Worm (Caenorhabditis elegans) whole organism, L4 larva: ENCODE data around the gene F35C11.7.
A peak's percentile ranks its signal among the peaks of the same experiment; 100 is the strongest.

ENCODE experiments used
- D1046.2 ChIP-seq: fragments of 200-800 bp; sonication (Bioruptor generic); IDR thresholded peaks from 2 replicates; pipeline ENCODE4 v1.3.6; 2022; ENCODE audit warnings: missing genetic modification characterization, missing compliant biosample characterization
- F49E8.2 ChIP-seq: sonication (generic microtip); optimal IDR thresholded peaks from 2 replicates; lab custom pipeline; 2016; ENCODE audit warnings: missing compliant biosample characterization, mild to moderate bottlenecking, missing genetic modification characterization, borderline replicate concordance
- T26A8.4 ChIP-seq: fragments of 200-800 bp; sonication (Bioruptor generic); IDR thresholded peaks from 2 replicates; pipeline ENCODE4 v1.3.6; 2022; ENCODE audit warnings: missing genetic modification characterization, missing compliant biosample characterization
- Y75B8A.6 ChIP-seq: fragments of 200-800 bp; sonication (Bioruptor generic); IDR thresholded peaks from 2 replicates; pipeline ENCODE4 v1.3.6; 2022; ENCODE audit warnings: missing genetic modification reagents, missing genetic modification characterization, missing compliant biosample characterization
- ZK337.2 ChIP-seq: fragments of 200-800 bp; sonication (Bioruptor generic); IDR thresholded peaks from 2 replicates; pipeline ENCODE4 v1.3.6; 2022; ENCODE audit warnings: missing genetic modification reagents, missing genetic modification characterization, missing compliant biosample characterization
- arid-1 ChIP-seq: fragments of 200-800 bp; sonication (Bioruptor generic); conservative IDR thresholded peaks from 2 replicates; pipeline ENCODE4 v1.3.6; 2022; ENCODE audit warnings: missing genetic modification reagents, missing genetic modification characterization, missing compliant biosample characterization
- ceh-32 ChIP-seq: sonication (generic microtip); optimal IDR thresholded peaks from 2 replicates; lab custom pipeline; 2016; ENCODE audit warnings: mild to moderate bottlenecking, missing genetic modification characterization, missing compliant biosample characterization; ENCODE audit not compliant: poor library complexity
- ces-1 ChIP-seq: fragments of 150-350 bp; sonication (generic microtip); optimal IDR thresholded peaks from 4 replicates; lab custom pipeline; 2014; ENCODE audit warnings: missing biosample characterization, missing genetic modification reagents, missing genetic modification characterization
- cey-2 ChIP-seq: sonication (generic microtip); optimal IDR thresholded peaks from 3 replicates; lab custom pipeline; 2017; ENCODE audit warnings: missing genetic modification characterization, mild to moderate bottlenecking, missing compliant biosample characterization, antibody characterized with exemption, borderline replicate concordance; ENCODE audit not compliant: insufficient read depth
- daf-12 ChIP-seq: fragments of 150-350 bp; optimal IDR thresholded peaks from 2 replicates; lab custom pipeline; 2014; ENCODE audit warnings: missing biosample characterization, missing genetic modification reagents, missing genetic modification characterization
- daf-19 ChIP-seq: fragments of 200-800 bp; sonication (Bioruptor generic); conservative IDR thresholded peaks from 2 replicates; pipeline ENCODE4 v1.3.6; 2022; ENCODE audit warnings: missing genetic modification characterization, missing compliant biosample characterization
- dmd-6 ChIP-seq: fragments of 200-800 bp; sonication (Bioruptor generic); IDR thresholded peaks from 2 replicates; pipeline ENCODE4 v1.3.6; 2022; ENCODE audit warnings: missing genetic modification reagents, missing genetic modification characterization, missing compliant biosample characterization
- egl-43 ChIP-seq: fragments of 200-800 bp; sonication (Bioruptor generic); IDR thresholded peaks from 2 replicates; pipeline ENCODE4 v1.3.6; 2022; ENCODE audit warnings: missing genetic modification reagents, missing genetic modification characterization, missing compliant biosample characterization
- hif-1 ChIP-seq, 2 experiments: sonication (generic microtip); optimal IDR thresholded peaks; 2 replicates each; lab custom pipeline; 2016 to 2017; ENCODE audit warnings: missing compliant biosample characterization in 2 of 2, missing genetic modification characterization in 2 of 2, missing genetic modification reagents in 2 of 2, missing genotype in 2 of 2, mild to moderate bottlenecking in 1 of 2
- hlh-11 ChIP-seq: fragments of 200-800 bp; sonication (Bioruptor generic); optimal IDR thresholded peaks from 2 replicates; lab custom pipeline; 2018; ENCODE audit warnings: mild to moderate bottlenecking, missing genetic modification characterization, missing compliant biosample characterization
- hlh-30 ChIP-seq: sonication (generic microtip); optimal IDR thresholded peaks from 2 replicates; lab custom pipeline; 2017; ENCODE audit warnings: antibody characterized with exemption, mild to moderate bottlenecking, missing genetic modification characterization, missing compliant biosample characterization; ENCODE audit not compliant: insufficient read depth
- hmg-1.1 ChIP-seq: fragments of 200-800 bp; sonication (Bioruptor generic); IDR thresholded peaks from 2 replicates; pipeline ENCODE4 v1.3.6; 2022; ENCODE audit warnings: missing genetic modification reagents, missing genetic modification characterization, missing compliant biosample characterization
- jun-1 ChIP-seq: fragments of 150-350 bp; optimal IDR thresholded peaks from 2 replicates; lab custom pipeline; 2014; ENCODE audit warnings: missing biosample characterization, missing genetic modification reagents, missing genetic modification characterization
- lin-1 ChIP-seq: fragments of 200-800 bp; sonication (Bioruptor generic); IDR thresholded peaks from 2 replicates; pipeline ENCODE4 v1.3.6; 2022; ENCODE audit warnings: missing genetic modification reagents, missing genetic modification characterization, missing compliant biosample characterization
- lin-38 ChIP-seq: fragments of 200-800 bp; sonication (Bioruptor generic); IDR thresholded peaks from 2 replicates; pipeline ENCODE4 v1.3.6; 2022; ENCODE audit warnings: missing genetic modification reagents, missing genetic modification characterization, missing compliant biosample characterization
- lin-39 ChIP-seq: fragments of 150-350 bp; optimal IDR thresholded peaks from 2 replicates; lab custom pipeline; 2014; ENCODE audit warnings: missing biosample characterization, missing genetic modification reagents, missing genetic modification characterization
- lsy-2 ChIP-seq, 2 experiments: fragments of 150-350 bp in 1 of 2; sonication (generic microtip) in 1 of 2; optimal IDR thresholded peaks; 2 replicates each; lab custom pipeline; 2014 to 2017; ENCODE audit warnings: missing biosample characterization in 2 of 2, missing genetic modification characterization in 2 of 2
- mdl-1 ChIP-seq, 2 experiments: fragments of 150-350 bp in 1 of 2; sonication (generic microtip) in 1 of 2; optimal IDR thresholded peaks; 2 replicates each; lab custom pipeline; 2014 to 2017; ENCODE audit warnings: missing biosample characterization in 2 of 2, missing genetic modification characterization in 2 of 2
- mdt-29 ChIP-seq: fragments of 200-800 bp; sonication (Bioruptor generic); IDR thresholded peaks from 2 replicates; pipeline ENCODE4 v1.3.6; 2022; ENCODE audit warnings: missing genetic modification reagents, missing genetic modification characterization, missing compliant biosample characterization
- mxl-3 ChIP-seq: fragments of 200-800 bp; sonication (Bioruptor generic); optimal IDR thresholded peaks from 2 replicates; lab custom pipeline; 2018; ENCODE audit warnings: mild to moderate bottlenecking, missing genetic modification characterization, missing compliant biosample characterization
- nhr-25 ChIP-seq: sonication (generic microtip); optimal IDR thresholded peaks from 2 replicates; lab custom pipeline; 2017; ENCODE audit warnings: missing genetic modification characterization, mild to moderate bottlenecking, missing compliant biosample characterization, antibody characterized with exemption, moderate library complexity, borderline replicate concordance; ENCODE audit not compliant: insufficient read depth
- nhr-28 ChIP-seq: fragments of 150-350 bp; optimal IDR thresholded peaks from 2 replicates; lab custom pipeline; 2014; ENCODE audit warnings: missing biosample characterization, missing genetic modification characterization
- nhr-41 ChIP-seq: fragments of 200-800 bp; sonication (Bioruptor generic); IDR thresholded peaks from 2 replicates; pipeline ENCODE4 v1.3.6; 2022; ENCODE audit warnings: missing genetic modification reagents, missing genetic modification characterization, missing compliant biosample characterization
- nhr-42 ChIP-seq: fragments of 200-800 bp; sonication (Bioruptor generic); IDR thresholded peaks from 2 replicates; pipeline ENCODE4 v1.3.6; 2022; ENCODE audit warnings: missing genetic modification characterization, missing compliant biosample characterization
- nhr-76 ChIP-seq: fragments of 150-350 bp; optimal IDR thresholded peaks from 2 replicates; lab custom pipeline; 2014; ENCODE audit warnings: missing biosample characterization, missing genetic modification characterization
- nhr-77 ChIP-seq: fragments of 150-350 bp; optimal IDR thresholded peaks from 2 replicates; lab custom pipeline; 2014; ENCODE audit warnings: missing biosample characterization, missing genetic modification characterization
- pqm-1 ChIP-seq: sonication (generic microtip); optimal IDR thresholded peaks from 2 replicates; lab custom pipeline; 2017; ENCODE audit warnings: missing biosample characterization, missing genetic modification characterization
- rbr-2 ChIP-seq: sonication (generic microtip); optimal IDR thresholded peaks from 2 replicates; lab custom pipeline; 2016; ENCODE audit warnings: missing genotype, missing genetic modification characterization, missing compliant biosample characterization
- saeg-2 ChIP-seq: fragments of 200-800 bp; sonication (Bioruptor generic); IDR thresholded peaks from 2 replicates; pipeline ENCODE4 v1.3.6; 2022; ENCODE audit warnings: missing genetic modification reagents, missing genetic modification characterization, missing compliant biosample characterization
- skn-1 ChIP-seq: fragments of 150-350 bp; optimal IDR thresholded peaks from 2 replicates; lab custom pipeline; 2014; ENCODE audit warnings: missing biosample characterization, missing genetic modification characterization
- snpc-1.2 ChIP-seq: fragments of 200-800 bp; sonication (Bioruptor generic); IDR thresholded peaks from 2 replicates; pipeline ENCODE4 v1.3.6; 2022; ENCODE audit warnings: missing genetic modification reagents, missing genetic modification characterization, missing compliant biosample characterization
- tra-1 ChIP-seq: fragments of 200-800 bp; sonication (Bioruptor generic); IDR thresholded peaks from 2 replicates; pipeline ENCODE4 v1.3.6; 2022; ENCODE audit warnings: missing genetic modification reagents, missing genetic modification characterization, missing compliant biosample characterization
- unc-130 ChIP-seq: sonication (generic microtip); optimal IDR thresholded peaks from 2 replicates; lab custom pipeline; 2016; ENCODE audit warnings: missing genetic modification reagents, missing genetic modification characterization, missing compliant biosample characterization
- ztf-7 ChIP-seq: fragments of 150-350 bp; optimal IDR thresholded peaks from 2 replicates; lab custom pipeline; 2014; ENCODE audit warnings: missing biosample characterization, missing genetic modification characterization

Gene F35C11.7

ce11 chrII:8264619-8265018 is 8.5 kb downstream of the F35C11.7 start, which contains the start of gene srdh-1:
TSS of gene srdh-1 (plus strand) at chrII:8264661.
- TF ChIP-seq mxl-3 (GFP tag; lab: Kevin White, UChicago) (peak; percentile 50), hlh-11 (tag; lab: Kevin White, UChicago) (peak; percentile 21), ceh-32 (no peak), mdl-1 (tag; optimal IDR thresholded peaks at IDR 0.05; lab: Kevin White, UChicago) (peak in 1 of 2 experiments; percentile 21), dmd-6 (peak; percentile 35; the same call in 1 of the 2 replicates), tra-1 (GFP tag; lab: Robert Waterston, UW) (0 out of 2 replicates have a peak, but pooled peaks have one; percentile 16), hmg-1.1 (GFP tag; lab: Robert Waterston, UW) (no peak), nhr-28 (tag; lab: Kevin White, UChicago) (peak; percentile 2)
- TF ChIP-seq, all 104 proteins: peak for 6

ce11 chrII:8266559-8266958 is 10.4 kb downstream of the F35C11.7 start:
- peak; percentile 35 for TF ChIP-seq hlh-11 (tag; lab: Kevin White, UChicago)
- TF ChIP-seq ztf-7 (tag; lab: Kevin White, UChicago), result no peak
- TF ChIP-seq lin-1, result peak; percentile 18; the same call in 1 of the 2 replicates
- no peak for TF ChIP-seq tra-1 (GFP tag; lab: Robert Waterston, UW)
- no peak for TF ChIP-seq lin-39 (tag; lab: Kevin White, UChicago)
- peak; percentile 89 for TF ChIP-seq pqm-1 (tag; lab: Kevin White, UChicago)
- no peak for TF ChIP-seq cey-2 (tag; lab: Kevin White, UChicago)
- no peak for TF ChIP-seq ces-1 (GFP tag; lab: Kevin White, UChicago)
- TF ChIP-seq Y75B8A.6 (GFP tag; lab: Robert Waterston, UW), result no peak
- TF ChIP-seq snpc-1.2 (GFP tag; lab: Robert Waterston, UW), result no peak
- no peak for TF ChIP-seq nhr-76
- TF ChIP-seq arid-1 (GFP tag; lab: Robert Waterston, UW), result no peak
- TF ChIP-seq daf-12 (tag; lab: Kevin White, UChicago), result no peak
- no peak for TF ChIP-seq rbr-2 (tag; lab: Kevin White, UChicago)
- TF ChIP-seq ceh-32, result no peak
- TF ChIP-seq lsy-2 (tag; optimal IDR thresholded peaks at IDR 0.05; lab: Kevin White, UChicago), result no peak
- TF ChIP-seq nhr-41 (GFP tag; lab: Robert Waterston, UW), result peak; percentile 87; the same call in 1 of the 2 replicates
- TF ChIP-seq mxl-3 (GFP tag; lab: Kevin White, UChicago), result peak; percentile 38
- no peak for TF ChIP-seq egl-43 (GFP tag; lab: Robert Waterston, UW)
- TF ChIP-seq mdl-1 (tag; optimal IDR thresholded peaks at IDR 0.05; lab: Kevin White, UChicago), result no peak
- TF ChIP-seq jun-1 (tag; lab: Kevin White, UChicago), result no peak
- TF ChIP-seq nhr-28 (tag; lab: Kevin White, UChicago), result peak; percentile 56
- peak; percentile 79 for TF ChIP-seq dmd-6
- TF ChIP-seq D1046.2 (GFP tag; lab: Robert Waterston, UW), result no peak
- TF ChIP-seq skn-1 (tag; lab: Kevin White, UChicago), result no peak
- TF ChIP-seq mdt-29 (GFP tag; lab: Robert Waterston, UW), result no peak

DNA sequence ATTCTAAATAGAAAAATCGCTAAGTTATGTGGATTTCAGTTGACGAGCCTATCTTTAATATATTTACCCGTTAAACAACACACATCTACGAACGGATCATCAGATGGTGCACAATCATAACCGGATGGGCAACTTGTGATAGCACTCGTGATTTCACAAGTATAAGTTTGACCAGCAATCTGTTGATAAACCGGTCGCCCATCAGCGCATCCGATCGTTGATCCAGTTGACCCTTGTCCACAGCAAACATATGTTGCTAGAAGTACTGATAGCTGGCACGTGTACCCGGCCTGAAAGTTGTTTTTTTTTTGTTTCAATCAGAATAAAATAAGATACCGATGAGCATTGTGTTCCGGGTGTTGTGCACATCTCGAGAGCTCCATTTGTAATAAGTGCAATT is 11.6 kb downstream of the F35C11.7 start:
- TF ChIP-seq lin-1 (no peak), hlh-30 (peak; percentile 17), nhr-28 (tag; lab: Kevin White, UChicago) (peak; percentile 53), hif-1 (tag; optimal IDR thresholded peaks at IDR 0.05; lab: Kevin White, UChicago) (no peak), mdl-1 (tag; optimal IDR thresholded peaks at IDR 0.05; lab: Kevin White, UChicago) (peak in 1 of 2 experiments; percentile 56), hlh-11 (tag; lab: Kevin White, UChicago) (peak; percentile 17)

- TF ChIP-seq tra-1 (GFP tag; lab: Robert Waterston, UW) (no peak), nhr-25 (tag; lab: Kevin White, UChicago) (no peak), lin-38 (GFP tag; lab: Robert Waterston, UW) (no peak), nhr-77 (tag; lab: Kevin White, UChicago) (no peak), daf-19 (GFP tag; lab: Robert Waterston, UW) (no peak), unc-130 (GFP tag; lab: Kevin White, UChicago) (no peak), F49E8.2 (tag; lab: Kevin White, UChicago) (no peak), saeg-2 (no peak), nhr-42 (GFP tag; lab: Robert Waterston, UW) (no peak), T26A8.4 (GFP tag; lab: Robert Waterston, UW) (no peak), ZK337.2 (GFP tag; lab: Robert Waterston, UW) (no peak)
Measured at ce11 chrII:8269351-8269750, 13.2 kb downstream of the F35C11.7 start, which contains the start of gene K01C8.2. TSS of gene K01C8.2 (minus strand) at chrII:8269451.
